Fruit fly (Drosophila melanogaster) whole organism, embryonic: Measurements from ENCODE around the gene Sk2.

Source experiments
- B-H2 ChIP-seq: fragments of 200-800 bp; sonication (Bioruptor generic); optimal IDR thresholded peaks from 2 replicates; lab custom pipeline; 2018; ENCODE audit warnings: missing biosample characterization, mild to moderate bottlenecking, missing genetic modification characterization
- Bgb ChIP-seq: fragments of 200-800 bp; sonication (Bioruptor generic); IDR thresholded peaks from 2 replicates; pipeline ENCODE4 v1.3.6; 2022; ENCODE audit warnings: missing biosample characterization, missing genetic modification characterization; ENCODE audit not compliant: partially characterized antibody
- CG1233 ChIP-seq: fragments of 200-800 bp; sonication (Bioruptor generic); optimal IDR thresholded peaks from 4 replicates; lab custom pipeline; 2018; ENCODE audit warnings: missing biosample characterization, mild to moderate bottlenecking, missing genetic modification characterization
- CG12744 ChIP-seq: fragments of 200-800 bp; sonication (Bioruptor generic); optimal IDR thresholded peaks from 2 replicates; lab custom pipeline; 2016; ENCODE audit warnings: missing biosample characterization, missing genetic modification characterization
- CG13123 ChIP-seq: fragments of 200-800 bp; sonication (Bioruptor generic); optimal IDR thresholded peaks from 2 replicates; lab custom pipeline; 2016; ENCODE audit warnings: missing biosample characterization, missing genetic modification characterization
- CG15011 ChIP-seq: fragments of 200-800 bp; sonication (Bioruptor generic); optimal IDR thresholded peaks from 3 replicates; lab custom pipeline; 2018; ENCODE audit warnings: missing biosample characterization, mild to moderate bottlenecking, missing genetic modification characterization
- CG15269 ChIP-seq: fragments of 200-800 bp; sonication (Bioruptor generic); optimal IDR thresholded peaks from 2 replicates; lab custom pipeline; 2018; ENCODE audit warnings: missing biosample characterization, mild to moderate bottlenecking, missing genetic modification characterization, moderate library complexity
- CG15601 ChIP-seq: fragments of 200-800 bp; sonication (Bioruptor generic); optimal IDR thresholded peaks from 3 replicates; lab custom pipeline; 2019; ENCODE audit warnings: missing biosample characterization, mild to moderate bottlenecking, missing genetic modification characterization, moderate library complexity
- CG17186 ChIP-seq: fragments of 200-800 bp; sonication (Bioruptor generic); optimal IDR thresholded peaks from 3 replicates; lab custom pipeline; 2017; ENCODE audit warnings: missing biosample characterization, missing genetic modification reagents, missing genetic modification characterization
- CG18262 ChIP-seq: fragments of 200-800 bp; optimal IDR thresholded peaks from 3 replicates; lab custom pipeline; 2019; ENCODE audit warnings: missing biosample characterization, mild to moderate bottlenecking, missing genetic modification characterization, moderate library complexity
- CG18476 ChIP-seq: fragments of 200-800 bp; sonication (Bioruptor generic); optimal IDR thresholded peaks from 2 replicates; lab custom pipeline; 2016; ENCODE audit warnings: missing biosample characterization, mild to moderate bottlenecking, missing genetic modification characterization
- CG30020 ChIP-seq: fragments of 200-800 bp; optimal IDR thresholded peaks from 2 replicates; lab custom pipeline; 2019; ENCODE audit warnings: missing biosample characterization, mild to moderate bottlenecking, missing genetic modification characterization, moderate library complexity
- CG31441 ChIP-seq: fragments of 200-800 bp; sonication (Bioruptor generic); IDR thresholded peaks from 2 replicates; pipeline ENCODE4 v1.3.6; 2022; ENCODE audit warnings: missing biosample characterization, missing genetic modification characterization
- CG4404 ChIP-seq: fragments of 200-800 bp; sonication (Bioruptor generic); IDR thresholded peaks from 2 replicates; pipeline ENCODE4 v1.3.6; 2022; ENCODE audit warnings: missing biosample characterization, missing genetic modification characterization
- CG4854 ChIP-seq: fragments of 200-800 bp; sonication (Bioruptor generic); optimal IDR thresholded peaks from 2 replicates; lab custom pipeline; 2016; ENCODE audit warnings: missing biosample characterization, missing genetic modification characterization, inconsistent platforms
- CG5180 ChIP-seq: fragments of 200-800 bp; sonication (Bioruptor generic); optimal IDR thresholded peaks from 3 replicates; lab custom pipeline; 2017; ENCODE audit warnings: missing biosample characterization, missing genetic modification characterization, mild to moderate bottlenecking, moderate library complexity, missing genetic modification reagents
- CG6254 ChIP-seq: fragments of 200-800 bp; sonication (Bioruptor generic); optimal IDR thresholded peaks from 3 replicates; lab custom pipeline; 2017; ENCODE audit warnings: mild to moderate bottlenecking, missing biosample characterization, missing genetic modification reagents, missing genetic modification characterization
- CG6683 ChIP-seq: fragments of 200-800 bp; sonication (Bioruptor generic); optimal IDR thresholded peaks from 2 replicates; lab custom pipeline; 2017; ENCODE audit warnings: missing biosample characterization, mild to moderate bottlenecking, missing genetic modification characterization, missing genetic modification reagents
- CG6813 ChIP-seq: fragments of 200-800 bp; sonication (Bioruptor generic); optimal IDR thresholded peaks from 2 replicates; lab custom pipeline; 2017; ENCODE audit warnings: missing biosample characterization, missing genetic modification characterization, mild to moderate bottlenecking, moderate library complexity, missing genetic modification reagents
- CG7786 ChIP-seq: fragments of 200-800 bp; sonication (Bioruptor generic); optimal IDR thresholded peaks from 2 replicates; lab custom pipeline; 2016; ENCODE audit warnings: missing biosample characterization, missing genetic modification characterization
- CG8089 ChIP-seq: fragments of 200-800 bp; sonication (Bioruptor generic); optimal IDR thresholded peaks from 3 replicates; lab custom pipeline; 2016; ENCODE audit warnings: missing biosample characterization, missing genetic modification characterization
- CG8281 ChIP-seq: fragments of 200-800 bp; sonication (Bioruptor generic); optimal IDR thresholded peaks from 2 replicates; lab custom pipeline; 2018; ENCODE audit warnings: missing biosample characterization, mild to moderate bottlenecking, missing genetic modification characterization, moderate library complexity
- CG9215 ChIP-seq: fragments of 200-800 bp; sonication (Bioruptor generic); IDR thresholded peaks from 2 replicates; pipeline ENCODE4 v1.3.6; 2022; ENCODE audit warnings: missing biosample characterization, missing genetic modification characterization
- CG9817 ChIP-seq: fragments of 200-800 bp; sonication (Bioruptor generic); optimal IDR thresholded peaks from 2 replicates; lab custom pipeline; 2018; ENCODE audit warnings: missing biosample characterization, mild to moderate bottlenecking, missing genetic modification characterization, moderate library complexity
- Dbx ChIP-seq: fragments of 200-800 bp; sonication (Bioruptor generic); IDR thresholded peaks from 3 replicates; pipeline ENCODE4 v1.3.6; 2022; ENCODE audit warnings: missing biosample characterization, missing genetic modification characterization
- Doc3 ChIP-seq: fragments of 200-800 bp; sonication (Bioruptor generic); IDR thresholded peaks from 3 replicates; pipeline ENCODE4 v1.3.6; 2022; ENCODE audit warnings: missing biosample characterization, missing genetic modification characterization; ENCODE audit not compliant: partially characterized antibody
- Dp ChIP-seq: fragments of 200-800 bp; sonication (Bioruptor generic); optimal IDR thresholded peaks from 2 replicates; lab custom pipeline; 2018; ENCODE audit warnings: missing biosample characterization, mild to moderate bottlenecking, missing genetic modification characterization, moderate library complexity
- H15 ChIP-seq: fragments of 200-800 bp; sonication (Bioruptor generic); IDR thresholded peaks from 3 replicates; pipeline ENCODE4 v1.3.6; 2022; ENCODE audit warnings: missing biosample characterization, missing genetic modification characterization
- Hey ChIP-seq: fragments of 200-800 bp; sonication (Bioruptor generic); optimal IDR thresholded peaks from 3 replicates; lab custom pipeline; 2018; ENCODE audit warnings: missing biosample characterization, mild to moderate bottlenecking, missing genetic modification characterization
- Hr3 ChIP-seq: fragments of 200-800 bp; sonication (Bioruptor generic); optimal IDR thresholded peaks from 3 replicates; lab custom pipeline; 2016; ENCODE audit warnings: missing biosample characterization, missing genetic modification characterization
- Neu2 ChIP-seq: fragments of 200-800 bp; sonication (Bioruptor generic); optimal IDR thresholded peaks from 3 replicates; lab custom pipeline; 2016; ENCODE audit warnings: missing biosample characterization, missing genetic modification characterization, borderline replicate concordance
- Sry-δ ChIP-seq: fragments of 200-800 bp; sonication (Bioruptor generic); optimal IDR thresholded peaks from 2 replicates; lab custom pipeline; 2016; ENCODE audit warnings: missing biosample characterization, missing genetic modification characterization
- aop ChIP-seq: fragments of 200-800 bp; sonication (Bioruptor generic); IDR thresholded peaks from 2 replicates; pipeline ENCODE4 v1.3.6; 2022; ENCODE audit warnings: missing biosample characterization, missing genetic modification characterization
- ara ChIP-seq: fragments of 200-800 bp; sonication (Bioruptor generic); IDR thresholded peaks from 2 replicates; pipeline ENCODE4 v1.3.6; 2022; ENCODE audit warnings: missing biosample characterization, missing genetic modification characterization
- bab2 ChIP-seq: fragments of 200-800 bp; sonication (Bioruptor generic); optimal IDR thresholded peaks from 2 replicates; lab custom pipeline; 2016; ENCODE audit warnings: missing biosample characterization, missing genetic modification characterization
- bowl ChIP-seq: fragments of 200-800 bp; sonication (Bioruptor generic); IDR thresholded peaks from 2 replicates; pipeline ENCODE4 v1.3.6; 2022; ENCODE audit warnings: missing biosample characterization, missing genetic modification characterization
- caup ChIP-seq: fragments of 200-800 bp; sonication (Bioruptor generic); optimal IDR thresholded peaks from 3 replicates; lab custom pipeline; 2017; ENCODE audit warnings: missing biosample characterization, mild to moderate bottlenecking, missing genetic modification characterization, moderate library complexity; ENCODE audit not compliant: severe bottlenecking
- dan ChIP-seq: fragments of 200-800 bp; sonication (Bioruptor generic); IDR thresholded peaks from 2 replicates; pipeline ENCODE4 v1.3.6; 2022; ENCODE audit warnings: missing biosample characterization, missing genetic modification characterization
- dimm ChIP-seq: fragments of 200-800 bp; sonication (Bioruptor generic); IDR thresholded peaks from 2 replicates; pipeline ENCODE4 v1.3.6; 2022; ENCODE audit warnings: missing biosample characterization, missing genetic modification characterization
- dmrt11E ChIP-seq: fragments of 200-800 bp; sonication (Bioruptor generic); optimal IDR thresholded peaks from 3 replicates; lab custom pipeline; 2018; ENCODE audit warnings: missing biosample characterization, mild to moderate bottlenecking, missing genetic modification characterization, moderate library complexity
- ham ChIP-seq: fragments of 200-800 bp; sonication (Bioruptor generic); IDR thresholded peaks from 2 replicates; pipeline ENCODE4 v1.3.6; 2022; ENCODE audit warnings: missing biosample characterization, missing genetic modification characterization
- ken ChIP-seq: fragments of 200-800 bp; sonication (Bioruptor generic); IDR thresholded peaks from 3 replicates; pipeline ENCODE4 v1.3.6; 2022; ENCODE audit warnings: missing biosample characterization, missing genetic modification characterization
- lmd ChIP-seq: fragments of 200-800 bp; sonication (Bioruptor generic); IDR thresholded peaks from 2 replicates; pipeline ENCODE4 v1.3.6; 2022; ENCODE audit warnings: missing biosample characterization, missing genetic modification characterization
- oc ChIP-seq: fragments of 200-800 bp; sonication (Bioruptor generic); optimal IDR thresholded peaks from 2 replicates; lab custom pipeline; 2018; ENCODE audit warnings: missing biosample characterization, mild to moderate bottlenecking, missing genetic modification characterization, moderate library complexity
- sob ChIP-seq: fragments of 200-800 bp; sonication (Bioruptor generic); IDR thresholded peaks from 2 replicates; pipeline ENCODE4 v1.3.6; 2022; ENCODE audit warnings: missing biosample characterization, missing genetic modification characterization
- ssp ChIP-seq: fragments of 200-800 bp; sonication (Bioruptor generic); IDR thresholded peaks from 2 replicates; pipeline ENCODE4 v1.3.6; 2022; ENCODE audit warnings: missing biosample characterization, missing genetic modification characterization
- stc ChIP-seq: fragments of 200-800 bp; sonication (Bioruptor generic); IDR thresholded peaks from 2 replicates; pipeline ENCODE4 v1.3.6; 2022; ENCODE audit warnings: missing biosample characterization, missing genetic modification characterization
- toy ChIP-seq: fragments of 200-800 bp; sonication (Bioruptor generic); IDR thresholded peaks from 2 replicates; pipeline ENCODE4 v1.3.6; 2022; ENCODE audit warnings: missing biosample characterization, missing genetic modification characterization
- vvl ChIP-seq: fragments of 200-800 bp; sonication (Bioruptor generic); IDR thresholded peaks from 2 replicates; pipeline ENCODE4 v1.3.6; 2022; ENCODE audit warnings: missing biosample characterization, missing genetic modification characterization

The Sk2 gene

DNA sequence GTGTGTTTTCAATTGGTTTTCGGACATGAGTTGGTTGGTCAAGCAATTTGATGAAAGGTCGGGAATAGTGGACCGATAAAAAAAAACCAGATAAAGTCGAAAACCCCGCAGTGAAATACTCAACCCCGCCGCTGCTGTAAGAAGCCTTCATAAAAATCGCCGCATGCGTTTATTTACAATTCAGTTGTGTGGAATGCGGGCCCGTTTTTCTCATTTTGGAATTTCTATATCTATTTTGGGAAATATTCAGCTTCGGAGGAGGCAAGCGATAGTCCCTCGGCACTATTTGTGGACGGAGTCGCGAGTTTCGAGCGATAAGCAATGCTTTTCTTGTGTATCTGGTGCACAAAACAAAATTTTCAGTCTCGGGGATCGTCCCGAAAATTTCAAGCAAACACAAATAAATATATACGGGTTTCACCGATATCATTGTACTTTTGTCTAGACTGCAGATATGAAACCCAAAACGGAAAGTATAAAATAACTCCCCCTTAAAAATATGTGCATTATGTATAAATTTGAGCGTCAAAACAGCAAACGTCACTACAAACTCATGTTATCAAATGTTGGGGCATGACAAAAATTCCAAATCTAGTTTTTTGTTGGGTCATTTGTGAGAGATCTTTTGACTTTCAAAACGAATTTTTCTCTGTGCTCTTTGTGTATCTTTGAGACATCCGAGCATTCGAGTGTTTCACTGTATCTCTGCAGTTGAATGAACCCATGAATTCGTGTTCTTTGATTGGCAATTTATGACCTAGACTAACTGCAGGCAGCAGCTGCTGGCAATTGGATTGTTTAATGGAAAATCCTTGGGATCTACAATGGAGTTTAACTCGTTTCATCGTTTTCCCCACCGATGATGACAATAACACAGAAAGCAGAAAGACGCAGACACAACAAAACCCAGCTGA lies 12.3 kb downstream of the Sk2 start (continued):
- TF ChIP-seq Hey (no peak), dan (no peak), bab2 (GFP tag; lab: Kevin White, UChicago) (peak; percentile 42), ssp (GFP tag; lab: Robert Waterston, UW) (no peak), CG6254 (no peak), CG9817 (no peak), CG5180 (GFP tag; lab: Kevin White, UChicago) (peak; percentile 30), stc (no peak), Dbx (GFP tag; lab: Robert Waterston, UW) (no peak), ham (GFP tag; lab: Robert Waterston, UW) (no peak), dimm (GFP tag; lab: Robert Waterston, UW) (no peak), Dp (no peak), CG4404 (GFP tag; lab: Robert Waterston, UW) (no peak), CG18476 (no peak), CG13123 (GFP tag; lab: Kevin White, UChicago) (no peak), H15 (0 out of 3 replicates have a peak, but pooled peaks have one; percentile 9), dmrt11E (tag; lab: Kevin White, UChicago) (peak; percentile 59), CG8281 (tag; lab: Kevin White, UChicago) (no peak), ken (GFP tag; lab: Robert Waterston, UW) (no peak), vvl (GFP tag; lab: Robert Waterston, UW) (0 out of 2 replicates have a peak, but pooled peaks have one; percentile 9), CG30020 (tag; lab: Kevin White, UChicago) (no peak), CG8089 (GFP tag; lab: Kevin White, UChicago) (no peak), CG6683 (no peak), aop (GFP tag; lab: Robert Waterston, UW) (no peak), sob (GFP tag; lab: Robert Waterston, UW) (no peak), CG31441 (GFP tag; lab: Robert Waterston, UW) (peak; percentile 41; the same call in 1 of the 2 replicates), Neu2 (no peak), toy (GFP tag; lab: Robert Waterston, UW) (no peak), ara (GFP tag; lab: Robert Waterston, UW) (no peak), lmd (GFP tag; lab: Robert Waterston, UW) (no peak), CG15601 (peak; percentile 11), CG4854 (GFP tag; lab: Kevin White, UChicago) (no peak), bowl (GFP tag; lab: Robert Waterston, UW) (no peak), CG17186 (GFP tag; lab: Kevin White, UChicago) (no peak), CG7786 (GFP tag; lab: Kevin White, UChicago) (no peak), Bgb (no peak), CG18262 (peak; percentile 75), CG15269 (peak; percentile 47), CG12744 (GFP tag; lab: Kevin White, UChicago) (no peak), oc (tag; lab: Kevin White, UChicago) (no peak), CG1233 (GFP tag; lab: Kevin White, UChicago) (peak; percentile 13), Doc3 (GFP tag; lab: Robert Waterston, UW) (no peak), Hr3 (GFP tag; lab: Kevin White, UChicago) (peak; percentile 46), Sry-δ (no peak), CG9215 (GFP tag; lab: Robert Waterston, UW) (no peak), B-H2 (GFP tag; lab: Kevin White, UChicago) (no peak), CG6813 (GFP tag; lab: Kevin White, UChicago) (no peak), CG15011 (GFP tag; lab: Kevin White, UChicago) (no peak), caup (GFP tag; lab: Kevin White, UChicago) (no peak)
